Worm (Caenorhabditis elegans): ENCODE results near the gene B0294.3.

DNA sequence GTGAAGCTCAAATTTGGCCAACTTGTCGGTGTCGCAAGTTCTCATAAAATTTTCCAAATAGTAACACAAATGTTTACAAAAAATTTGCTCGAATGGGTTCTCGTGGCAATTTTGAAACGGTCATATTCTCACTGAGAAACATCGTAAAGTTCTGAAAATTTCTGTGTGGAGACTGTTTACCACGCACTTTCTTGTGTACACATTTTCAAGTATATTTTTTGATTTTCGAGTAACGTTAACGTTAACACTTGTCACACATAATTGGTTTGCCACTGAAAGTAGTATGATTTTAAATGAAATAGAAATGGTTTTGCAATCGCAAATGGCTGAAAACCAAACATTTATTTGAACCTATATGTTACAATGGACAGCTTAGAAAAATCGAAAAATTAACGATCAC is 1.2 kb upstream of the B0294.3 start:
- no peak for TF ChIP-seq mdl-1 (tag; optimal IDR thresholded peaks at IDR 0.05)
- TF ChIP-seq egl-27 (tag; optimal IDR thresholded peaks at IDR 0.05), result no peak
- TF ChIP-seq unc-62 (GFP tag; optimal IDR thresholded peaks at IDR 0.05), result no peak
- no peak for TF ChIP-seq fkh-10 (GFP tag; optimal IDR thresholded peaks at IDR 0.05)
- TF ChIP-seq nhr-76 (tag; optimal IDR thresholded peaks at IDR 0.05), result no peak
- no peak for TF ChIP-seq lin-39 (tag; optimal IDR thresholded peaks at IDR 0.05)
- no peak for TF ChIP-seq nhr-25 (tag; optimal IDR thresholded peaks at IDR 0.05)
